Fruit fly (Drosophila melanogaster) whole organism: Measurements from ENCODE around the gene Top2.

Experiments used
- psq ChIP-seq: fragments of >200 bp; optimal IDR thresholded peaks from 2 replicates; lab custom pipeline; 2017
- usp ChIP-seq: fragments of >200 bp; optimal IDR thresholded peaks from 2 replicates; lab custom pipeline; 2017; ENCODE audit warnings: missing biosample characterization, missing genetic modification characterization, mixed read lengths

dm6 chr2L:19404804-19405203, 48.5 kb downstream of the Top2 start:
- TF ChIP-seq usp (GFP tag; lab: Kevin White, UChicago), result no peak
- TF ChIP-seq psq (lab: Kevin White, UChicago), result no peak
